Worm (Caenorhabditis elegans): Measurements from ENCODE around the gene cyp-34A9.

ce11 chrV:3970410-3970809 lies at the start of gene cyp-34A9:
- TF ChIP-seq nfya-1 (tag; optimal IDR thresholded peaks at IDR 0.05) (no peak), C08G9.2 (tag; optimal IDR thresholded peaks at IDR 0.05) (no peak), fax-1 (tag; optimal IDR thresholded peaks at IDR 0.05) (no peak), syd-9 (tag; optimal IDR thresholded peaks at IDR 0.05) (no peak), ztf-16 (tag; optimal IDR thresholded peaks at IDR 0.05) (no peak), pha-4 (tag; optimal IDR thresholded peaks at IDR 0.05) (no peak), npax-4 (tag; optimal IDR thresholded peaks at IDR 0.05) (no peak), nhr-11 (tag; optimal IDR thresholded peaks at IDR 0.05) (no peak), ttx-3 (tag; optimal IDR thresholded peaks at IDR 0.05) (no peak), ahr-1 (tag; optimal IDR thresholded peaks at IDR 0.05) (no peak)
